Fruit fly (Drosophila melanogaster) whole organism, embryonic: ENCODE data around the gene THADA.

Experiments
- BEAF-32 ChIP-seq: fragments of 200-800 bp; sonication (Bioruptor generic); optimal IDR thresholded peaks from 3 replicates; lab custom pipeline; 2017; ENCODE audit warnings: missing biosample characterization, missing genetic modification characterization, mild to moderate bottlenecking, moderate library complexity, missing genetic modification reagents
- BtbVII ChIP-seq: fragments of 200-800 bp; sonication (Bioruptor generic); optimal IDR thresholded peaks from 3 replicates; lab custom pipeline; 2017; ENCODE audit warnings: missing biosample characterization, mild to moderate bottlenecking, missing genetic modification characterization
- CG11093 ChIP-seq: fragments of 200-800 bp; sonication (Bioruptor generic); IDR thresholded peaks from 3 replicates; pipeline ENCODE4 v1.3.6; 2022; ENCODE audit warnings: missing biosample characterization, missing genetic modification characterization
- CG11504 ChIP-seq: fragments of 200-800 bp; sonication (Bioruptor generic); optimal IDR thresholded peaks from 3 replicates; lab custom pipeline; 2019; ENCODE audit warnings: missing biosample characterization, mild to moderate bottlenecking, missing genetic modification characterization, moderate library complexity
- CG12219 ChIP-seq: fragments of 200-800 bp; sonication (Bioruptor generic); optimal IDR thresholded peaks from 3 replicates; lab custom pipeline; 2018; ENCODE audit warnings: missing biosample characterization, mild to moderate bottlenecking, missing genetic modification characterization
- CG12299 ChIP-seq: fragments of 200-800 bp; sonication (Bioruptor generic); optimal IDR thresholded peaks from 2 replicates; lab custom pipeline; 2018; ENCODE audit warnings: missing biosample characterization, mild to moderate bottlenecking, missing genetic modification characterization
- CG12769 ChIP-seq: fragments of 200-800 bp; sonication (Bioruptor generic); optimal IDR thresholded peaks from 2 replicates; lab custom pipeline; 2019; ENCODE audit warnings: missing biosample characterization, mild to moderate bottlenecking, missing genetic modification characterization, moderate library complexity
- CG14667 ChIP-seq: fragments of 200-800 bp; sonication (Bioruptor generic); IDR thresholded peaks from 2 replicates; pipeline ENCODE4 v1.3.6; 2022; ENCODE audit warnings: missing biosample characterization, missing genetic modification characterization
- CG1529 ChIP-seq: fragments of 200-800 bp; sonication (Bioruptor generic); optimal IDR thresholded peaks from 3 replicates; lab custom pipeline; 2018; ENCODE audit warnings: missing biosample characterization, missing genetic modification characterization
- CG15479 ChIP-seq: fragments of 200-800 bp; sonication (Bioruptor generic); optimal IDR thresholded peaks from 3 replicates; lab custom pipeline; 2019; ENCODE audit warnings: missing biosample characterization, mild to moderate bottlenecking, missing genetic modification characterization, moderate library complexity
- CG1602 ChIP-seq: fragments of 200-800 bp; sonication (Bioruptor generic); optimal IDR thresholded peaks from 3 replicates; lab custom pipeline; 2016; ENCODE audit warnings: missing biosample characterization, missing genetic modification characterization
- CG16779 ChIP-seq: fragments of 200-800 bp; sonication (Bioruptor generic); IDR thresholded peaks from 2 replicates; pipeline ENCODE4 v1.3.6; 2022; ENCODE audit warnings: missing biosample characterization, missing genetic modification characterization
- CG17361 ChIP-seq: fragments of 200-800 bp; sonication (Bioruptor generic); IDR thresholded peaks from 3 replicates; pipeline ENCODE4 v1.3.6; 2022; ENCODE audit warnings: missing biosample characterization, missing genetic modification characterization
- CG18619 ChIP-seq: fragments of 200-800 bp; sonication (Bioruptor generic); optimal IDR thresholded peaks from 3 replicates; lab custom pipeline; 2017; ENCODE audit warnings: missing biosample characterization, mild to moderate bottlenecking, missing genetic modification characterization
- CG2199 ChIP-seq: fragments of 200-800 bp; sonication (Bioruptor generic); IDR thresholded peaks from 3 replicates; pipeline ENCODE4 v1.3.6; 2022; ENCODE audit warnings: missing biosample characterization, missing genetic modification characterization
- CG2889 ChIP-seq: fragments of 200-800 bp; sonication (Bioruptor generic); IDR thresholded peaks from 3 replicates; pipeline ENCODE4 v1.3.6; 2022; ENCODE audit warnings: missing biosample characterization, missing genetic modification characterization
- CG32772 ChIP-seq: fragments of 200-800 bp; sonication (Bioruptor generic); IDR thresholded peaks from 2 replicates; pipeline ENCODE4 v1.3.6; 2022; ENCODE audit warnings: missing biosample characterization, missing genetic modification characterization
- CG4328 ChIP-seq: fragments of 200-800 bp; sonication (Bioruptor generic); optimal IDR thresholded peaks from 3 replicates; lab custom pipeline; 2017; ENCODE audit warnings: missing biosample characterization, missing genetic modification reagents, missing genetic modification characterization
- CG6689 ChIP-seq: fragments of 200-800 bp; sonication (Bioruptor generic); IDR thresholded peaks from 2 replicates; pipeline ENCODE4 v1.3.6; 2022; ENCODE audit warnings: missing biosample characterization, missing genetic modification characterization
- CG7556 ChIP-seq: fragments of 200-800 bp; sonication (Bioruptor generic); optimal IDR thresholded peaks from 2 replicates; lab custom pipeline; 2017; ENCODE audit warnings: missing biosample characterization, mild to moderate bottlenecking, missing genetic modification characterization
- CG7963 ChIP-seq: fragments of 200-800 bp; sonication (Bioruptor generic); IDR thresholded peaks from 3 replicates; pipeline ENCODE4 v1.3.6; 2022; ENCODE audit warnings: missing biosample characterization, missing genetic modification characterization; ENCODE audit not compliant: partially characterized antibody
- CG9727 ChIP-seq: fragments of 200-800 bp; sonication (Bioruptor generic); optimal IDR thresholded peaks from 3 replicates; lab custom pipeline; 2017; ENCODE audit warnings: missing biosample characterization, mild to moderate bottlenecking, missing genetic modification characterization
- Camta ChIP-seq: fragments of 200-800 bp; sonication (Bioruptor generic); optimal IDR thresholded peaks from 2 replicates; lab custom pipeline; 2016; ENCODE audit warnings: missing biosample characterization, missing genetic modification characterization
- Drgx ChIP-seq: fragments of 200-800 bp; sonication (Bioruptor generic); IDR thresholded peaks from 2 replicates; pipeline ENCODE4 v1.3.6; 2022; ENCODE audit warnings: missing biosample characterization, missing genetic modification characterization
- Fer3 ChIP-seq: fragments of 200-800 bp; sonication (Bioruptor generic); optimal IDR thresholded peaks from 2 replicates; lab custom pipeline; 2018; ENCODE audit warnings: missing biosample characterization, mild to moderate bottlenecking, missing genetic modification characterization, moderate library complexity
- HHEX ChIP-seq: fragments of 200-800 bp; sonication (Bioruptor generic); optimal IDR thresholded peaks from 3 replicates; lab custom pipeline; 2017; ENCODE audit warnings: missing biosample characterization, mild to moderate bottlenecking, missing genetic modification characterization, missing genetic modification reagents
- HLHmδ ChIP-seq: fragments of 200-800 bp; sonication (Bioruptor generic); optimal IDR thresholded peaks from 2 replicates; lab custom pipeline; 2018; ENCODE audit warnings: missing biosample characterization, mild to moderate bottlenecking, missing genetic modification characterization, moderate library complexity
- Nf-YB ChIP-seq: fragments of 200-800 bp; sonication (Bioruptor generic); optimal IDR thresholded peaks from 3 replicates; lab custom pipeline; 2019; ENCODE audit warnings: missing biosample characterization, mild to moderate bottlenecking, missing genetic modification characterization, moderate library complexity
- Sin3A ChIP-seq: fragments of >200 bp; optimal IDR thresholded peaks from 2 replicates; lab custom pipeline; 2018
- Sox102F ChIP-seq: fragments of 200-800 bp; sonication (Bioruptor generic); optimal IDR thresholded peaks from 2 replicates; lab custom pipeline; 2018; ENCODE audit warnings: missing biosample characterization, mild to moderate bottlenecking, missing genetic modification characterization, moderate library complexity
- Trl ChIP-seq, 3 experiments: fragments of >200 bp in 2 of 3; fragments of 200-800 bp in 1 of 3; sonication (Bioruptor generic) in 1 of 3; optimal IDR thresholded peaks; 2 replicates in 1 of 3; 3 replicates in 2 of 3; lab custom pipeline; 2016 to 2017; ENCODE audit warnings: missing biosample characterization in 1 of 3, missing genetic modification characterization in 1 of 3
- Xbp1 ChIP-seq: fragments of 200-800 bp; sonication (Bioruptor generic); optimal IDR thresholded peaks from 3 replicates; lab custom pipeline; 2016; ENCODE audit warnings: missing biosample characterization, mild to moderate bottlenecking, missing genetic modification characterization
- Xrp1 ChIP-seq: fragments of 200-800 bp; sonication (Bioruptor generic); IDR thresholded peaks from 2 replicates; pipeline ENCODE4 v1.3.6; 2022; ENCODE audit warnings: missing biosample characterization, missing genetic modification characterization
- caup ChIP-seq: fragments of 200-800 bp; sonication (Bioruptor generic); optimal IDR thresholded peaks from 3 replicates; lab custom pipeline; 2017; ENCODE audit warnings: missing biosample characterization, mild to moderate bottlenecking, missing genetic modification characterization, moderate library complexity; ENCODE audit not compliant: severe bottlenecking
- croc ChIP-seq: fragments of 200-800 bp; sonication (Bioruptor generic); conservative IDR thresholded peaks from 3 replicates; pipeline ENCODE4 v1.3.6; 2022; ENCODE audit warnings: missing biosample characterization, missing genetic modification characterization
- crol ChIP-seq: fragments of 200-800 bp; sonication (Bioruptor generic); IDR thresholded peaks from 2 replicates; pipeline ENCODE4 v1.3.6; 2022; ENCODE audit warnings: missing biosample characterization, missing genetic modification characterization
- exex ChIP-seq: fragments of 200-800 bp; sonication (Bioruptor generic); optimal IDR thresholded peaks from 4 replicates; lab custom pipeline; 2018; ENCODE audit warnings: missing biosample characterization, mild to moderate bottlenecking, missing genetic modification characterization, moderate library complexity
- gem ChIP-seq: fragments of 200-800 bp; sonication (Bioruptor generic); optimal IDR thresholded peaks from 2 replicates; lab custom pipeline; 2019; ENCODE audit warnings: missing biosample characterization, mild to moderate bottlenecking, missing genetic modification characterization, moderate library complexity
- gsb ChIP-seq: fragments of 200-800 bp; sonication (Bioruptor generic); IDR thresholded peaks from 2 replicates; pipeline ENCODE4 v1.3.6; 2022; ENCODE audit warnings: missing biosample characterization, missing genetic modification characterization
- hbn ChIP-seq: fragments of 200-800 bp; sonication (Bioruptor generic); IDR thresholded peaks from 2 replicates; pipeline ENCODE4 v1.3.6; 2022; ENCODE audit warnings: missing biosample characterization, missing genetic modification characterization; ENCODE audit not compliant: partially characterized antibody
- lab ChIP-seq: fragments of 200-800 bp; sonication (Bioruptor generic); optimal IDR thresholded peaks from 3 replicates; lab custom pipeline; 2017; ENCODE audit warnings: missing biosample characterization, missing genetic modification characterization, mild to moderate bottlenecking, moderate library complexity, missing genetic modification reagents
- lola ChIP-seq, 3 experiments: fragments of >200 bp in 2 of 3; fragments of 200-800 bp in 1 of 3; sonication (Bioruptor generic) in 1 of 3; optimal IDR thresholded peaks; 2 replicates each; lab custom pipeline; 2017 to 2019; ENCODE audit warnings: missing biosample characterization in 3 of 3, missing genetic modification characterization in 3 of 3, mild to moderate bottlenecking in 1 of 3, moderate library complexity in 1 of 3
- nerfin-1 ChIP-seq: fragments of 200-800 bp; sonication (Bioruptor generic); optimal IDR thresholded peaks from 3 replicates; lab custom pipeline; 2019; ENCODE audit warnings: missing biosample characterization, mild to moderate bottlenecking, missing genetic modification characterization, moderate library complexity
- odd ChIP-seq: fragments of 200-800 bp; sonication (Bioruptor generic); optimal IDR thresholded peaks from 2 replicates; lab custom pipeline; 2017; ENCODE audit warnings: missing biosample characterization, mild to moderate bottlenecking, missing genetic modification characterization
- sd ChIP-seq: fragments of 200-800 bp; sonication (Bioruptor generic); optimal IDR thresholded peaks from 3 replicates; lab custom pipeline; 2018; ENCODE audit warnings: missing biosample characterization, mild to moderate bottlenecking, missing genetic modification characterization, moderate library complexity
- sr ChIP-seq: fragments of 200-800 bp; sonication (Bioruptor generic); IDR thresholded peaks from 3 replicates; pipeline ENCODE4 v1.3.6; 2022; ENCODE audit warnings: missing biosample characterization, missing genetic modification characterization
- trh ChIP-seq: fragments of 200-800 bp; sonication (Bioruptor generic); optimal IDR thresholded peaks from 2 replicates; lab custom pipeline; 2016; ENCODE audit warnings: missing biosample characterization, missing genetic modification characterization

The THADA gene

dm6 chrX:19878342-19879204 is 13.2 kb upstream of the THADA start:
- TF ChIP-seq odd (GFP tag; lab: Kevin White, UChicago) (no peak), gem (tag; lab: Kevin White, UChicago) (peak; percentile 11), Drgx (GFP tag; lab: Robert Waterston, UW) (peak; percentile 38), CG32772 (GFP tag; lab: Robert Waterston, UW) (peak; percentile 24; the same call in 1 of the 2 replicates), Nf-YB (GFP tag; lab: Kevin White, UChicago) (no peak), hbn (GFP tag; lab: Robert Waterston, UW) (no peak), CG12769 (tag; lab: Kevin White, UChicago) (no peak), CG16779 (GFP tag; lab: Robert Waterston, UW) (no peak), BtbVII (GFP tag; lab: Kevin White, UChicago) (no peak), CG14667 (no peak), CG2889 (GFP tag; lab: Robert Waterston, UW) (no peak), HLHmδ (GFP tag; lab: Kevin White, UChicago) (no peak), exex (tag; lab: Kevin White, UChicago) (no peak), CG15479 (GFP tag; lab: Kevin White, UChicago) (no peak), CG6689 (no peak), CG11504 (tag; lab: Kevin White, UChicago) (peak; percentile 12), Trl (optimal IDR thresholded peaks at IDR 0.05; lab: Kevin White, UChicago) (peak in 1 of 2 experiments; percentile 2), Trl (GFP tag; optimal IDR thresholded peaks at IDR 0.05; lab: Kevin White, UChicago) (no peak), crol (GFP tag; lab: Robert Waterston, UW) (0 out of 2 replicates have a peak, but pooled peaks have one; percentile 8), CG7963 (GFP tag; lab: Robert Waterston, UW) (no peak), CG2199 (GFP tag; lab: Robert Waterston, UW) (no peak), Camta (GFP tag; lab: Kevin White, UChicago) (no peak), trh (GFP tag; lab: Kevin White, UChicago) (no peak), croc (GFP tag; lab: Robert Waterston, UW) (no peak), sr (GFP tag; lab: Robert Waterston, UW) (no peak), CG4328 (GFP tag; lab: Kevin White, UChicago) (no peak), CG12299 (tag; lab: Kevin White, UChicago) (no peak), sd (tag; lab: Kevin White, UChicago) (peak; percentile 10), caup (GFP tag; lab: Kevin White, UChicago) (no peak), BEAF-32 (no peak), gsb (no peak), Sox102F (peak; percentile 6), CG11093 (no peak)

dm6 chrX:19876836-19877468 is 11.6 kb upstream of the THADA start:
- TF ChIP-seq lab (GFP tag; lab: Kevin White, UChicago), result no peak
- TF ChIP-seq Xrp1, result peak; percentile 41; the same call in 1 of the 2 replicates
- TF ChIP-seq Xbp1 (GFP tag; lab: Kevin White, UChicago), result peak; percentile 7
- TF ChIP-seq CG1529 (GFP tag; lab: Kevin White, UChicago), result peak; percentile 29
- TF ChIP-seq Fer3 (tag; lab: Kevin White, UChicago), result no peak
- TF ChIP-seq lola (GFP tag; optimal IDR thresholded peaks at IDR 0.05; lab: Kevin White, UChicago), result peak in 1 of 3 experiments; percentile 25
- TF ChIP-seq CG12219 (GFP tag; lab: Kevin White, UChicago), result peak; percentile 14
- no peak for TF ChIP-seq Sin3A (lab: Kevin White, UChicago)
- no peak for TF ChIP-seq CG32772 (GFP tag; lab: Robert Waterston, UW)
- TF ChIP-seq nerfin-1 (tag; lab: Kevin White, UChicago), result peak; percentile 0
- peak; percentile 46 for TF ChIP-seq CG7556
- TF ChIP-seq HHEX (GFP tag; lab: Kevin White, UChicago), result no peak
- TF ChIP-seq CG9727 (GFP tag; lab: Kevin White, UChicago), result peak; percentile 25
- peak; percentile 19 for TF ChIP-seq CG1602
- peak; percentile 49 for TF ChIP-seq Sox102F
- TF ChIP-seq CG18619 (GFP tag; lab: Kevin White, UChicago), result peak; percentile 17
- TF ChIP-seq CG17361 (GFP tag; lab: Robert Waterston, UW), result peak; percentile 64; the same call in 2 of the 3 replicates
